Fruit fly (Drosophila melanogaster): ENCODE data around the gene Cpr65Ax2.

The Cpr65Ax2 gene

DNA sequence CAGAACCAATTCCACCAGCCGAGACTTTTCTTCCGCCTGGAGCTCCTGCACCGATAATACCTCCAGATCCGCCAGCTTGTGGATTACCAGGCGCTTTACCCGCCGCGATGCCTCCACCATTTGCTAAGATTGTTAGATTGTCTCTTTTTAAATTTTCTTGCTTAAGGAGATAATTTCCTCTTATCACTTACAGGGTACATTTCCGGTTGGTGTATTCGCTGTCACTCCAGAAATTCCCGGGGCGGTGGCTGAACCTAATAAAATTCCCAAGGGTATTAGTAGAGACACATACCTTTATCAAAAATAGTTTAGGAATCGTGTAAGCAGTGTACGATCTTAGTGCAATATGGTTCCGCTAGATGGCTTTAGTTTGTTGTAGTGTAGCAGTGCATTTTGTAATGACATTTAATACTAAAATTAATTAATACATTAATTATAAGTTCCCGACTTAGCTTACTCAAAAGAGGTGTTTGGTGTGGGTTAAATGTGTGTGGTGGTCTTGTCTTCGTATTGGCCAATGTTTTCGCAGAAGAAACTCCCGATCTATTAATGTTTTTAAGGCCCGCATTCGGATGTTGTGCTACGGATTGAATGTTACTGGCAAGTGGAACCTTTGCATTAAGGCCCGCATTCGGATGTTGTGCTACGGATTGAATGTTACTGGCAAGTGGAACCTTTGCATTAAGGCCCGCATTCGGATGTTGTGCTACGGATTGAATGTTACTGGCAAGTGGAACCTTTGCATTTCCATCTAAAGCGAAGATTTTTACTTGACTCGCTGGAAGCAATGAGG, 25.8 kb downstream of the Cpr65Ax2 start (continued):
- TF ChIP-seq Asciz (GFP tag; optimal IDR thresholded peaks at IDR 0.05): peak; percentile 83
- no peak for TF ChIP-seq HLH4C (GFP tag; IDR thresholded peaks at IDR 0.05; ENCODE audit: partially characterized antibody)
- TF ChIP-seq CG10321 (GFP tag; IDR thresholded peaks at IDR 0.05): peak; percentile 56; the same call in 1 of the 2 replicates
- no peak for TF ChIP-seq Hr39 (optimal IDR thresholded peaks at IDR 0.05)
- TF ChIP-seq Ets97D (GFP tag; optimal IDR thresholded peaks at IDR 0.05): peak; percentile 99
- peak; percentile 74 for TF ChIP-seq sqz (GFP tag; optimal IDR thresholded peaks at IDR 0.05)
- no peak for TF ChIP-seq vfl (GFP tag; optimal IDR thresholded peaks at IDR 0.05)
- TF ChIP-seq Dip2 (GFP tag; IDR thresholded peaks at IDR 0.05): no peak
- TF ChIP-seq CG3407 (GFP tag; optimal IDR thresholded peaks at IDR 0.05): peak; percentile 68
- no peak for TF ChIP-seq Neu2 (GFP tag; optimal IDR thresholded peaks at IDR 0.05; ENCODE audit: borderline replicate concordance)
- TF ChIP-seq CG32772 (GFP tag; IDR thresholded peaks at IDR 0.05): no peak; the same call in 1 of the 2 replicates
- peak; percentile 34 for TF ChIP-seq CG12236 (GFP tag; optimal IDR thresholded peaks at IDR 0.05)
- peak; percentile 64 for TF ChIP-seq repo (GFP tag; optimal IDR thresholded peaks at IDR 0.05)
- peak; percentile 67 for TF ChIP-seq CG18764 (GFP tag; optimal IDR thresholded peaks at IDR 0.05)
- peak; percentile 62 for TF ChIP-seq Sry-β (GFP tag; optimal IDR thresholded peaks at IDR 0.05)
- peak; percentile 4 for TF ChIP-seq CG3163 (GFP tag; optimal IDR thresholded peaks at IDR 0.05)
- TF ChIP-seq rib (GFP tag; IDR thresholded peaks at IDR 0.05): no peak
- no peak for TF ChIP-seq aop (GFP tag; IDR thresholded peaks at IDR 0.05)
- peak; percentile 31 for TF ChIP-seq Sry-δ (GFP tag; optimal IDR thresholded peaks at IDR 0.05)
- TF ChIP-seq Hand (GFP tag; optimal IDR thresholded peaks at IDR 0.05): no peak
- no peak for TF ChIP-seq jumu (GFP tag; optimal IDR thresholded peaks at IDR 0.05)
- TF ChIP-seq HHEX (GFP tag; optimal IDR thresholded peaks at IDR 0.05): peak; percentile 87
- TF ChIP-seq Lpt (GFP tag; optimal IDR thresholded peaks at IDR 0.05): no peak
- peak; percentile 69 for TF ChIP-seq ERR (GFP tag; optimal IDR thresholded peaks at IDR 0.05)
- TF ChIP-seq abd-A (tag; optimal IDR thresholded peaks at IDR 0.05): no peak
- TF ChIP-seq unpg (GFP tag; optimal IDR thresholded peaks at IDR 0.05): peak; percentile 76
- no peak for TF ChIP-seq fd64A (GFP tag; optimal IDR thresholded peaks at IDR 0.05)
- peak; percentile 23 for TF ChIP-seq NC2α (GFP tag; optimal IDR thresholded peaks at IDR 0.05)
- no peak for TF ChIP-seq vnd (GFP tag; IDR thresholded peaks at IDR 0.05; ENCODE audit: partially characterized antibody)
- peak; percentile 70; the same call in 1 of the 2 replicates for TF ChIP-seq CG32767 (GFP tag; IDR thresholded peaks at IDR 0.05)
- peak; percentile 76 for TF ChIP-seq CG12219 (GFP tag; optimal IDR thresholded peaks at IDR 0.05)
- peak; percentile 64 for TF ChIP-seq E2f2 (GFP tag; IDR thresholded peaks at IDR 0.05)
- TF ChIP-seq CG14441 (GFP tag; IDR thresholded peaks at IDR 0.05): peak; percentile 72
- peak; percentile 62 for TF ChIP-seq tap (tag; optimal IDR thresholded peaks at IDR 0.05)
- TF ChIP-seq usp (GFP tag; optimal IDR thresholded peaks at IDR 0.05): no peak
- TF ChIP-seq Optix (GFP tag; IDR thresholded peaks at IDR 0.05): no peak
- peak; percentile 29 for TF ChIP-seq nmo (GFP tag; optimal IDR thresholded peaks at IDR 0.05)
- no peak for TF ChIP-seq fu2 (GFP tag; optimal IDR thresholded peaks at IDR 0.05)
- TF ChIP-seq CG12659 (GFP tag; optimal IDR thresholded peaks at IDR 0.05): peak; percentile 39
- peak; percentile 34 for TF ChIP-seq CG13424 (tag; optimal IDR thresholded peaks at IDR 0.05)
- TF ChIP-seq eyg (GFP tag; optimal IDR thresholded peaks at IDR 0.05): peak; percentile 82
- TF ChIP-seq CG1602 (GFP tag; optimal IDR thresholded peaks at IDR 0.05): no peak
- peak; percentile 2 for TF ChIP-seq slou (GFP tag; optimal IDR thresholded peaks at IDR 0.05)
- TF ChIP-seq CG3995 (GFP tag; optimal IDR thresholded peaks at IDR 0.05): peak; percentile 3
- TF ChIP-seq Awh (GFP tag; IDR thresholded peaks at IDR 0.05): peak; percentile 90
- no peak for TF ChIP-seq eve (GFP tag; optimal IDR thresholded peaks at IDR 0.05)
- TF ChIP-seq CG6791 (GFP tag; IDR thresholded peaks at IDR 0.05; ENCODE audit: partially characterized antibody): no peak
- 0 out of 2 replicates have a peak, but pooled peaks have one; percentile 39 for TF ChIP-seq CG16779 (GFP tag; IDR thresholded peaks at IDR 0.05)
- peak; percentile 75 for TF ChIP-seq CG18619 (GFP tag; optimal IDR thresholded peaks at IDR 0.05)
- peak; percentile 89 for TF ChIP-seq wek (GFP tag; optimal IDR thresholded peaks at IDR 0.05)
